Worm (Caenorhabditis elegans) whole organism, mixed stage, embryonic: Measurements from ENCODE around the gene C06A6.2.

Experiments used
- ceh-39 ChIP-seq: fragments of 150-350 bp; optimal IDR thresholded peaks from 2 replicates; lab custom pipeline; 2014; ENCODE audit warnings: missing biosample characterization, missing genetic modification characterization
- elt-3 ChIP-seq: fragments of 150-350 bp; optimal IDR thresholded peaks from 2 replicates; lab custom pipeline; 2014; ENCODE audit warnings: missing biosample characterization, missing genetic modification characterization
- lin-13 ChIP-seq: fragments of 150-350 bp; optimal IDR thresholded peaks from 2 replicates; lab custom pipeline; 2014; ENCODE audit warnings: missing biosample characterization, missing genetic modification characterization
- lsy-2 ChIP-seq: fragments of 150-350 bp; optimal IDR thresholded peaks from 2 replicates; lab custom pipeline; 2014; ENCODE audit warnings: missing biosample characterization, missing genetic modification characterization
- nhr-28 ChIP-seq: fragments of 150-350 bp; optimal IDR thresholded peaks from 2 replicates; lab custom pipeline; 2014; ENCODE audit warnings: missing biosample characterization, missing genetic modification characterization
- nhr-76 ChIP-seq: sonication (generic microtip); optimal IDR thresholded peaks from 2 replicates; lab custom pipeline; 2017; ENCODE audit warnings: missing biosample characterization, missing genetic modification characterization
- snpc-4 ChIP-seq: fragments of 150-350 bp; optimal IDR thresholded peaks from 2 replicates; lab custom pipeline; 2014; ENCODE audit warnings: missing biosample characterization, missing genetic modification characterization
- ztf-11 ChIP-seq: fragments of 150-350 bp; optimal IDR thresholded peaks from 2 replicates; lab custom pipeline; 2014; ENCODE audit warnings: missing biosample characterization, missing genetic modification characterization

DNA sequence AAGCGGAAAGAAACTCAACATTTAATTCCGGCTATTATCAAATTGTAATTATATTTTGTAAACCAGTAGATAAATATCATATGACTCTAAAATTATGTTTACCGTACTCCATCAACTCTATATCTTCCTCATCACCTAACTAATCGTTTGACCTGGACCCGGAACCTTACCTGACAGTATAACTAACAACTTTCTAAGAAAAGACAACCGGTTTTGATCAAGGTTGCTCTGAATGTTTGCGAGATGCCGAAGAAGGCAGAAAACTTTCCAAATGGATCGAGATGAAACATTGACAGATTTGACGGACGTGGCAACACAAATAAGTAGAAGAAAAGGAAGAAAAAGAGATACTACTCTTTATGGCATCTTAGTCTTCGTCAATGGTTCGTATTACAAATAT lies 21.8 kb upstream of the C06A6.2 start:
- TF ChIP-seq lsy-2 (tag; lab: Kevin White, UChicago) (no peak), nhr-28 (tag; lab: Kevin White, UChicago) (no peak), elt-3 (no peak), snpc-4 (no peak), ztf-11 (tag; lab: Kevin White, UChicago) (no peak), ceh-39 (tag; lab: Kevin White, UChicago) (no peak), nhr-76 (tag; lab: Kevin White, UChicago) (no peak), lin-13 (tag; lab: Kevin White, UChicago) (no peak)
